Worm (Caenorhabditis elegans): ENCODE measurements around the gene F49E8.7.

F49E8.7 gene

ce11 chrIV:7508850-7509249 is 47.3 kb downstream of the F49E8.7 start (continued):
- TF ChIP-seq ztf-3 (GFP tag; optimal IDR thresholded peaks at IDR 0.05), result no peak
- no peak for TF ChIP-seq let-607 (tag; optimal IDR thresholded peaks at IDR 0.05)
- no peak for TF ChIP-seq fkh-3 (tag; optimal IDR thresholded peaks at IDR 0.05)
- no peak for TF ChIP-seq ztf-22 (GFP tag; optimal IDR thresholded peaks at IDR 0.05)
- peak; percentile 35; the same call in 1 of the 2 replicates for TF ChIP-seq attf-3 (GFP tag; conservative IDR thresholded peaks at IDR 0.05)
- no peak for TF ChIP-seq mes-4 (tag; optimal IDR thresholded peaks at IDR 0.05)
- TF ChIP-seq nfya-1 (tag; optimal IDR thresholded peaks at IDR 0.05; ENCODE audit: borderline replicate concordance, insufficient read depth), result no peak
- TF ChIP-seq sdz-38 (tag; optimal IDR thresholded peaks at IDR 0.05), result no peak
- TF ChIP-seq hrde-1 (tag; optimal IDR thresholded peaks at IDR 0.05; ENCODE audit: borderline replicate concordance), result no peak
- TF ChIP-seq ceh-40 (GFP tag; IDR thresholded peaks at IDR 0.05), result no peak
- TF ChIP-seq tlf-1 (GFP tag; optimal IDR thresholded peaks at IDR 0.05), result no peak
- TF ChIP-seq ceh-58 (GFP tag; IDR thresholded peaks at IDR 0.05), result no peak
- no peak for TF ChIP-seq let-526 (GFP tag; IDR thresholded peaks at IDR 0.05)
- TF ChIP-seq athp-1 (tag; optimal IDR thresholded peaks at IDR 0.05), result no peak
- peak; percentile 54; the same call in 1 of the 2 replicates for TF ChIP-seq madf-6 (GFP tag; IDR thresholded peaks at IDR 0.05)
- TF ChIP-seq unc-62 (GFP tag; optimal IDR thresholded peaks at IDR 0.05), result no peak
- TF ChIP-seq C06A6.2 (GFP tag; conservative IDR thresholded peaks at IDR 0.05), result no peak
- peak; percentile 53 for TF ChIP-seq lin-54 (GFP tag; optimal IDR thresholded peaks at IDR 0.05)
- no peak for TF ChIP-seq T07F8.4 (tag; optimal IDR thresholded peaks at IDR 0.05)
- no peak for TF ChIP-seq B0035.1 (tag; optimal IDR thresholded peaks at IDR 0.05)
- no peak for TF ChIP-seq madf-10 (tag; optimal IDR thresholded peaks at IDR 0.05)
- TF ChIP-seq cebp-2 (GFP tag; IDR thresholded peaks at IDR 0.05), result no peak
- no peak for TF ChIP-seq rpc-1 (optimal IDR thresholded peaks at IDR 0.05)
- TF ChIP-seq rpc-1 (tag; optimal IDR thresholded peaks at IDR 0.05), result no peak
- no peak for TF ChIP-seq dox-1 (GFP tag; IDR thresholded peaks at IDR 0.05)
- TF ChIP-seq tbx-9 (tag; optimal IDR thresholded peaks at IDR 0.05; ENCODE audit: borderline replicate concordance), result no peak
- no peak for TF ChIP-seq sptf-2 (GFP tag; optimal IDR thresholded peaks at IDR 0.05)
- peak; percentile 6 for TF ChIP-seq xnd-1 (tag; optimal IDR thresholded peaks at IDR 0.05)
- no peak for TF ChIP-seq F22D6.2 (tag; optimal IDR thresholded peaks at IDR 0.05)
- TF ChIP-seq zfh-2 (GFP tag; conservative IDR thresholded peaks at IDR 0.05), result no peak
- TF ChIP-seq B0261.1 (tag; optimal IDR thresholded peaks at IDR 0.05), result no peak
- no peak for TF ChIP-seq unc-130 (GFP tag; optimal IDR thresholded peaks at IDR 0.05)
- TF ChIP-seq chd-7 (tag; optimal IDR thresholded peaks at IDR 0.05), result no peak
- no peak for TF ChIP-seq Y53F4B.3 (GFP tag; IDR thresholded peaks at IDR 0.05)
- TF ChIP-seq nhr-27 (tag; optimal IDR thresholded peaks at IDR 0.05), result no peak
- TF ChIP-seq dpl-1 (GFP tag; optimal IDR thresholded peaks at IDR 0.05), result peak; percentile 40
- no peak for TF ChIP-seq ets-4 (GFP tag; optimal IDR thresholded peaks at IDR 0.05)
- no peak for TF ChIP-seq snpc-4 (GFP tag; optimal IDR thresholded peaks at IDR 0.05)
- no peak for TF ChIP-seq snpc-4 (tag; optimal IDR thresholded peaks at IDR 0.05)
- no peak for TF ChIP-seq madf-8 (GFP tag; conservative IDR thresholded peaks at IDR 0.05)
- TF ChIP-seq F33H1.4 (GFP tag; IDR thresholded peaks at IDR 0.05), result peak; percentile 80
- TF ChIP-seq ceh-27 (GFP tag; optimal IDR thresholded peaks at IDR 0.05), result no peak
- no peak for TF ChIP-seq ceh-100 (GFP tag; IDR thresholded peaks at IDR 0.05)
- TF ChIP-seq Y67H2A.10 (GFP tag; conservative IDR thresholded peaks at IDR 0.05), result no peak
- no peak for TF ChIP-seq lsy-27 (tag; optimal IDR thresholded peaks at IDR 0.05; ENCODE audit: borderline replicate concordance, insufficient read depth)
- no peak for TF ChIP-seq atf-7 (tag; optimal IDR thresholded peaks at IDR 0.05)
- TF ChIP-seq sea-2 (GFP tag; IDR thresholded peaks at IDR 0.05), result no peak
- no peak for TF ChIP-seq K12H6.12 (tag; optimal IDR thresholded peaks at IDR 0.05)
- no peak for TF ChIP-seq F49E8.2 (tag; optimal IDR thresholded peaks at IDR 0.05; ENCODE audit: insufficient read depth)

Data from whole organism, young adult.